Fruit fly (Drosophila melanogaster): Measurements from ENCODE around the gene CG31174.

The CG31174 gene

dm6 chr3R:21823699-21824406 lies 45.5 kb downstream of the CG31174 start (continued):
- TF ChIP-seq CG3919 (GFP tag; optimal IDR thresholded peaks at IDR 0.05): peak; percentile 81
- TF ChIP-seq Lpt (GFP tag; optimal IDR thresholded peaks at IDR 0.05): peak; percentile 1
- TF ChIP-seq Sox15 (GFP tag; optimal IDR thresholded peaks at IDR 0.05): no peak
- no peak for TF ChIP-seq net (GFP tag; optimal IDR thresholded peaks at IDR 0.05)
- TF ChIP-seq CG32006 (GFP tag; optimal IDR thresholded peaks at IDR 0.05): peak; percentile 7
- TF ChIP-seq Eip75B (GFP tag; optimal IDR thresholded peaks at IDR 0.05): peak; percentile 21
- TF ChIP-seq CG11902 (GFP tag; optimal IDR thresholded peaks at IDR 0.05): peak; percentile 65
- TF ChIP-seq Eip93F (GFP tag; optimal IDR thresholded peaks at IDR 0.05): no peak
- 0 out of 3 replicates have a peak, but pooled peaks have one; percentile 53 for TF ChIP-seq CG6163 (GFP tag; IDR thresholded peaks at IDR 0.05)
- peak; percentile 79 for TF ChIP-seq Ets96B (tag; optimal IDR thresholded peaks at IDR 0.05)
- TF ChIP-seq CG15336 (GFP tag; IDR thresholded peaks at IDR 0.05): no peak
- TF ChIP-seq fd85E (GFP tag; optimal IDR thresholded peaks at IDR 0.05): peak; percentile 14
- TF ChIP-seq Blimp-1 (GFP tag; optimal IDR thresholded peaks at IDR 0.05): peak; percentile 70
- no peak for TF ChIP-seq dac (GFP tag; optimal IDR thresholded peaks at IDR 0.05)
- TF ChIP-seq pdm3 (GFP tag; optimal IDR thresholded peaks at IDR 0.05): no peak
- peak; percentile 38 for TF ChIP-seq spab (GFP tag; optimal IDR thresholded peaks at IDR 0.05)
- TF ChIP-seq CG8632 (GFP tag; optimal IDR thresholded peaks at IDR 0.05): peak; percentile 52
- no peak for TF ChIP-seq CG6276 (GFP tag; optimal IDR thresholded peaks at IDR 0.05)
- TF ChIP-seq acj6 (GFP tag; optimal IDR thresholded peaks at IDR 0.05): peak; percentile 35
- TF ChIP-seq fkh (GFP tag; optimal IDR thresholded peaks at IDR 0.05): peak; percentile 6
- TF ChIP-seq CG8319 (GFP tag; optimal IDR thresholded peaks at IDR 0.05): peak; percentile 66
- TF ChIP-seq Smox (GFP tag; optimal IDR thresholded peaks at IDR 0.05): peak; percentile 42

- TF ChIP-seq CG16779 (tag; optimal IDR thresholded peaks at IDR 0.05): no peak
- peak; percentile 13 for TF ChIP-seq acj6 (GFP tag; optimal IDR thresholded peaks at IDR 0.05)
- TF ChIP-seq Met (GFP tag; optimal IDR thresholded peaks at IDR 0.05): peak; percentile 8
- TF ChIP-seq CG8632 (GFP tag; optimal IDR thresholded peaks at IDR 0.05): peak; percentile 69
- peak; percentile 36 for TF ChIP-seq Blimp-1 (GFP tag; optimal IDR thresholded peaks at IDR 0.05)
- peak; percentile 7 for TF ChIP-seq esn (GFP tag; optimal IDR thresholded peaks at IDR 0.05)
- peak; percentile 38 for TF ChIP-seq spab (GFP tag; optimal IDR thresholded peaks at IDR 0.05)
- TF ChIP-seq CG9139 (GFP tag; optimal IDR thresholded peaks at IDR 0.05): peak; percentile 33
- TF ChIP-seq CG7368 (GFP tag; optimal IDR thresholded peaks at IDR 0.05): peak; percentile 8
- TF ChIP-seq Ets21C (GFP tag; optimal IDR thresholded peaks at IDR 0.05): no peak
- no peak for TF ChIP-seq Lpt (GFP tag; optimal IDR thresholded peaks at IDR 0.05)
- TF ChIP-seq dsx (GFP tag; optimal IDR thresholded peaks at IDR 0.05; ENCODE audit: poor library complexity, severe bottlenecking): peak; percentile 5
- no peak for TF ChIP-seq CG1621 (tag; optimal IDR thresholded peaks at IDR 0.05)
- TF ChIP-seq CG3032 (tag; optimal IDR thresholded peaks at IDR 0.05): no peak
- peak; percentile 78 for TF ChIP-seq CG6854 (GFP tag; optimal IDR thresholded peaks at IDR 0.05)
- TF ChIP-seq CG10669 (GFP tag; optimal IDR thresholded peaks at IDR 0.05): peak; percentile 48
- peak; percentile 34 for TF ChIP-seq achi (GFP tag; optimal IDR thresholded peaks at IDR 0.05)
- TF ChIP-seq cyc (GFP tag; optimal IDR thresholded peaks at IDR 0.05): no peak
- 0 out of 3 replicates have a peak, but pooled peaks have one; percentile 37 for TF ChIP-seq CG6163 (GFP tag; IDR thresholded peaks at IDR 0.05)
- TF ChIP-seq CG6808 (GFP tag; optimal IDR thresholded peaks at IDR 0.05): peak; percentile 29
- TF ChIP-seq ss (GFP tag; optimal IDR thresholded peaks at IDR 0.05): peak; percentile 51 to 74
- no peak for TF ChIP-seq CG15336 (GFP tag; IDR thresholded peaks at IDR 0.05)
- peak; percentile 29 for TF ChIP-seq CG34406 (GFP tag; optimal IDR thresholded peaks at IDR 0.05)
- no peak for TF ChIP-seq pdm3 (GFP tag; optimal IDR thresholded peaks at IDR 0.05)
- no peak for TF ChIP-seq CG8319 (GFP tag; optimal IDR thresholded peaks at IDR 0.05)
- peak; percentile 32 for TF ChIP-seq CG3919 (GFP tag; optimal IDR thresholded peaks at IDR 0.05)
- peak; percentile 64 for TF ChIP-seq Sox102F (GFP tag; optimal IDR thresholded peaks at IDR 0.05)
- TF ChIP-seq Smox (GFP tag; optimal IDR thresholded peaks at IDR 0.05): peak; percentile 27
- TF ChIP-seq topi (GFP tag; optimal IDR thresholded peaks at IDR 0.05): peak; percentile 30
- TF ChIP-seq CG6792 (GFP tag; optimal IDR thresholded peaks at IDR 0.05): peak; percentile 44
- peak; percentile 92 for TF ChIP-seq Eip78C (GFP tag)
Observed at dm6 chr3R:21823076-21823475, 46.2 kb downstream of the CG31174 start.

Measured in whole organism, prepupa.